Fruit fly (Drosophila melanogaster) whole organism, wandering third instar larva: ENCODE data around the gene Cpr65Ay.

Experiments used
- Jra ChIP-seq: sonication (Bioruptor generic); optimal IDR thresholded peaks from 2 replicates; lab custom pipeline; 2016; ENCODE audit warnings: missing biosample characterization, missing genetic modification characterization
- ey ChIP-seq: fragments of 200-800 bp; sonication (Bioruptor generic); optimal IDR thresholded peaks from 2 replicates; lab custom pipeline; 2016; ENCODE audit warnings: missing biosample characterization, missing genetic modification characterization

DNA sequence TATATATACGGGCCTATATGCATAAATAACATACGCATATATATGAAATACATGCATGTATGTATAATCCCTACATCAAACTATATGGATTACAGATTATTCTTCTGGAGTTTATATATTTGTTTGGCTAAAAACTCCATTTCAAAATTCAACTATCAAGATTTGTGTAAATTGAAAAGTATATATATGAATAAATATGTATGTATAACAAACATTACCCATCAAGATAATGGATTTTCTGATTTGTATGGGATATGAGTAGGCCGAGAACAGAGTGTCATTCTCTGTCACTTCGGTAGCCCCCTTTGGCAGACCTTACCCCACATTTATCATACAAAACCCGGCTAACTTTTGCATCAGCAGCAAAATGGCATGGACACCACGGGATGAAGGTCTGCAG is 41.7 kb upstream of the Cpr65Ay start, which contains the start of gene CG8219:
- TF ChIP-seq Jra (GFP tag; lab: Kevin White, UChicago) (no peak), ey (GFP tag; lab: Kevin White, UChicago) (no peak)
